Comparison of ENCODE assay signal across 3 worm cellular contexts in the genomic region with DNA sequence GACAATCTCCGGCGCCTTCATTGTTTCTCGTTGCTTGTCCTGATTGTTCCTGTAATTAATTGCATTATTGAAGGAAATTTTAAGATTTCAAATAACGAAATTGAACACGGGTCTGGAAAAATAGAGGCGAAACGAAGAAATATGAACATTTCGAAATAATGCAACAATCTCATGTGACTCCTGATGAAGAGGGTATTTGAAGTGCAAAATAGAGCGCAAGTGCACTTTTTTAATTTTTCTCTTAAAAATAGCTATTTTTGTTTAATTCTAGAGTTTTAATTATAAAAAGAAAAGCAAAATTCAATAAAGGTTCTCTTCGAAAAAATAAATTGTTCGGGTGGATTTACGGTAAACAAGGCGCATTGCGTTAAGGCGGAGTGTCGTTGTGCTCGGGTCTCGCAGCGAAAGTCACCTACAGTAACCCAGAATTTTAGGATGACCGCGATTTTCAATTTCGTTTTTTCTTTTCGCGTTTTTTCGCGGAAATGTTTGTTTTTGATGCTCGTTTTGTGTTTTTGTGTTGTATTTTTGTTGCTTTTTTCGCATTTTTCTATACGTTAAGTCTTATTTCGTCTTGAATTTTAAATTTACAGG.
TF ChIP-seq lines count a peak whose summit lies in the region.

A gene (minus strand): TSS at position 51 of the 594 bp plus-strand sequence.
A gene (plus strand): TSS at position 592 of the 594 bp plus-strand sequence.

TF ChIP-seq in whole organism, L1 larva, 84 proteins besides CTCF, POLR2A, EP300 and RAD21 (continued from another document):
- TF ChIP-seq nhr-237 (tag; optimal IDR thresholded peaks at IDR 0.05; lab: Kevin White, UChicago) (no peak), sptf-1 (tag; optimal IDR thresholded peaks at IDR 0.05; lab: Kevin White, UChicago) (no peak), xbp-1 (tag; optimal IDR thresholded peaks at IDR 0.05; lab: Kevin White, UChicago) (no peak), C04F5.9 (tag; optimal IDR thresholded peaks at IDR 0.05; lab: Kevin White, UChicago) (no peak), nhr-85 (tag; lab: Kevin White, UChicago) (peak; percentile 68), nhr-76 (tag; optimal IDR thresholded peaks at IDR 0.05; lab: Kevin White, UChicago) (no peak), dpl-1 (GFP tag; optimal IDR thresholded peaks at IDR 0.05; lab: Kevin White, UChicago) (peak; percentile 23 to 70 (median 41)), lin-15B (tag; optimal IDR thresholded peaks at IDR 0.05; lab: Kevin White, UChicago) (no peak), skn-1 (tag; optimal IDR thresholded peaks at IDR 0.05; lab: Kevin White, UChicago) (peak; percentile 35), ces-1 (GFP tag; optimal IDR thresholded peaks at IDR 0.05; lab: Kevin White, UChicago) (no peak), mef-2 (tag; optimal IDR thresholded peaks at IDR 0.05; lab: Kevin White, UChicago) (no peak), lir-3 (tag; optimal IDR thresholded peaks at IDR 0.05; lab: Kevin White, UChicago; ENCODE audit: poor library complexity) (no peak), isw-1 (GFP tag; IDR thresholded peaks at IDR 0.05; lab: Robert Waterston, UW) (0 out of 2 replicates have a peak, but pooled peaks have one; percentile 3), nhr-12 (tag; optimal IDR thresholded peaks at IDR 0.05; lab: Kevin White, UChicago) (no peak), jun-1 (tag; optimal IDR thresholded peaks at IDR 0.05; lab: Kevin White, UChicago) (no peak), lin-13 (GFP tag; optimal IDR thresholded peaks at IDR 0.05; lab: Kevin White, UChicago) (peak; percentile 14), ama-1 (optimal IDR thresholded peaks at IDR 0.05; lab: Kevin White, UChicago) (no peak), irx-1 (tag; optimal IDR thresholded peaks at IDR 0.05; lab: Kevin White, UChicago) (no peak), fos-1 (tag; optimal IDR thresholded peaks at IDR 0.05; lab: Kevin White, UChicago) (no peak), mep-1 (tag; optimal IDR thresholded peaks at IDR 0.05; lab: Kevin White, UChicago) (peak; percentile 8), ceh-88 (GFP tag; IDR thresholded peaks at IDR 0.05; lab: Robert Waterston, UW) (no peak), nhr-71 (tag; optimal IDR thresholded peaks at IDR 0.05; lab: Kevin White, UChicago) (no peak)

TF ChIP-seq in whole organism, L4 larva, 104 proteins besides CTCF, POLR2A, EP300 and RAD21 (continued from another document):
- TF ChIP-seq egl-43 (GFP tag; IDR thresholded peaks at IDR 0.05; lab: Robert Waterston, UW) (no peak), D1046.2 (GFP tag; IDR thresholded peaks at IDR 0.05; lab: Robert Waterston, UW) (no peak), mdl-1 (tag; optimal IDR thresholded peaks at IDR 0.05; lab: Kevin White, UChicago) (no peak), zip-11 (GFP tag; IDR thresholded peaks at IDR 0.05; lab: Robert Waterston, UW) (no peak), unc-130 (GFP tag; optimal IDR thresholded peaks at IDR 0.05; lab: Kevin White, UChicago) (peak; percentile 72), nhr-10 (tag; optimal IDR thresholded peaks at IDR 0.05; lab: Kevin White, UChicago) (no peak), ama-1 (optimal IDR thresholded peaks at IDR 0.05; lab: Kevin White, UChicago) (no peak), lin-29 (GFP tag; IDR thresholded peaks at IDR 0.05; lab: Robert Waterston, UW) (no peak), mes-2 (tag; optimal IDR thresholded peaks at IDR 0.05; lab: Kevin White, UChicago; ENCODE audit: poor library complexity, severe bottlenecking) (peak; percentile 56), hlh-11 (tag; optimal IDR thresholded peaks at IDR 0.05; lab: Kevin White, UChicago) (no peak), nhr-48 (tag; optimal IDR thresholded peaks at IDR 0.05; lab: Kevin White, UChicago) (no peak), lin-38 (GFP tag; IDR thresholded peaks at IDR 0.05; lab: Robert Waterston, UW) (peak; percentile 51; the same call in 1 of the 2 replicates), daf-12 (tag; optimal IDR thresholded peaks at IDR 0.05; lab: Kevin White, UChicago) (no peak), lin-13 (GFP tag; optimal IDR thresholded peaks at IDR 0.05; lab: Kevin White, UChicago) (peak; percentile 34), lin-15B (tag; optimal IDR thresholded peaks at IDR 0.05; lab: Kevin White, UChicago) (no peak), T26A8.4 (GFP tag; IDR thresholded peaks at IDR 0.05; lab: Robert Waterston, UW) (no peak), zip-2 (tag; optimal IDR thresholded peaks at IDR 0.05; lab: Kevin White, UChicago) (no peak), jun-1 (tag; optimal IDR thresholded peaks at IDR 0.05; lab: Kevin White, UChicago) (no peak), gei-8 (GFP tag; optimal IDR thresholded peaks at IDR 0.05; lab: Kevin White, UChicago) (no peak), madf-5 (GFP tag; IDR thresholded peaks at IDR 0.05; lab: Robert Waterston, UW) (no peak), sdz-12 (GFP tag; optimal IDR thresholded peaks at IDR 0.05; lab: Kevin White, UChicago) (no peak), lim-7 (GFP tag; IDR thresholded peaks at IDR 0.05; lab: Robert Waterston, UW) (no peak), ZK546.5 (tag; optimal IDR thresholded peaks at IDR 0.05; lab: Kevin White, UChicago) (no peak), F37D6.2 (tag; optimal IDR thresholded peaks at IDR 0.05; lab: Kevin White, UChicago) (no peak), Y75B8A.6 (GFP tag; IDR thresholded peaks at IDR 0.05; lab: Robert Waterston, UW) (no peak), aha-1 (tag; lab: Kevin White, UChicago) (no peak), skn-1 (tag; optimal IDR thresholded peaks at IDR 0.05; lab: Kevin White, UChicago) (no peak), nhr-237 (tag; optimal IDR thresholded peaks at IDR 0.05; lab: Kevin White, UChicago) (no peak)
TF ChIP-seq in whole organism, L4 larva: peak in this region for 7.

TF ChIP-seq in whole organism, young adult, 124 proteins besides CTCF, POLR2A, EP300 and RAD21 (continued from another document):
- peak; percentile 51; the same call in 1 of the 2 replicates for TF ChIP-seq rcor-1 (GFP tag; IDR thresholded peaks at IDR 0.05; lab: Robert Waterston, UW)
- no peak for TF ChIP-seq rpc-1 (optimal IDR thresholded peaks at IDR 0.05; lab: Kevin White, UChicago)
- TF ChIP-seq rpc-1 (tag; optimal IDR thresholded peaks at IDR 0.05; lab: Kevin White, UChicago) = no peak
- TF ChIP-seq ceh-100 (GFP tag; IDR thresholded peaks at IDR 0.05; lab: Robert Waterston, UW) = 0 out of 2 replicates have a peak, but pooled peaks have one; percentile 13
- peak; percentile 79 for TF ChIP-seq snpc-3.4 (tag; optimal IDR thresholded peaks at IDR 0.05; lab: Kevin White, UChicago)
- TF ChIP-seq mes-4 (tag; optimal IDR thresholded peaks at IDR 0.05; lab: Kevin White, UChicago) = no peak
- TF ChIP-seq ceh-91 (GFP tag; IDR thresholded peaks at IDR 0.05; lab: Robert Waterston, UW) = peak; percentile 92
- peak; percentile 71 for TF ChIP-seq xnd-1 (tag; optimal IDR thresholded peaks at IDR 0.05; lab: Kevin White, UChicago)
- TF ChIP-seq snpc-1.1 (tag; optimal IDR thresholded peaks at IDR 0.05; lab: Kevin White, UChicago; ENCODE audit: insufficient read depth) = peak; percentile 73
- TF ChIP-seq lsy-27 (tag; optimal IDR thresholded peaks at IDR 0.05; lab: Kevin White, UChicago; ENCODE audit: borderline replicate concordance, insufficient read depth) = no peak
- TF ChIP-seq lin-35 (GFP tag; optimal IDR thresholded peaks at IDR 0.05; lab: Kevin White, UChicago) = peak in 1 of 3 experiments; percentile 23
- peak; percentile 100 for TF ChIP-seq attf-3 (GFP tag; conservative IDR thresholded peaks at IDR 0.05; lab: Robert Waterston, UW)
- TF ChIP-seq sea-2 (GFP tag; IDR thresholded peaks at IDR 0.05; lab: Robert Waterston, UW) = no peak
- TF ChIP-seq gei-17 (GFP tag; optimal IDR thresholded peaks at IDR 0.05; lab: Kevin White, UChicago) = no peak
- 0 out of 2 replicates have a peak, but pooled peaks have one; percentile 24 for TF ChIP-seq Y95B8A.8 (GFP tag; IDR thresholded peaks at IDR 0.05; lab: Robert Waterston, UW)
- TF ChIP-seq egrh-3 (GFP tag; IDR thresholded peaks at IDR 0.05; lab: Robert Waterston, UW) = no peak
- peak; percentile 43 for TF ChIP-seq tlf-1 (GFP tag; optimal IDR thresholded peaks at IDR 0.05; lab: Kevin White, UChicago)
- no peak for TF ChIP-seq ceh-58 (GFP tag; IDR thresholded peaks at IDR 0.05; lab: Robert Waterston, UW)
- no peak for TF ChIP-seq nfyb-1 (GFP tag; IDR thresholded peaks at IDR 0.05; lab: Robert Waterston, UW)
- TF ChIP-seq C17E4.6 (GFP tag; IDR thresholded peaks at IDR 0.05; lab: Robert Waterston, UW) = no peak
- no peak for TF ChIP-seq cebp-1 (GFP tag; IDR thresholded peaks at IDR 0.05; lab: Robert Waterston, UW)
- TF ChIP-seq cebp-1 (tag; optimal IDR thresholded peaks at IDR 0.05; lab: Kevin White, UChicago) = peak; percentile 51
- no peak for TF ChIP-seq mel-28 (tag; optimal IDR thresholded peaks at IDR 0.05; lab: Kevin White, UChicago; ENCODE audit: borderline replicate concordance)
- TF ChIP-seq F33H1.4 (GFP tag; IDR thresholded peaks at IDR 0.05; lab: Robert Waterston, UW) = peak; percentile 96
- TF ChIP-seq efl-1 (GFP tag; optimal IDR thresholded peaks at IDR 0.05; lab: Kevin White, UChicago) = peak; percentile 90
- no peak for TF ChIP-seq snpc-4 (GFP tag; optimal IDR thresholded peaks at IDR 0.05; lab: Kevin White, UChicago)
- peak in 3 of 4 experiments; percentile 26 to 50 (median 30) for TF ChIP-seq snpc-4 (tag; optimal IDR thresholded peaks at IDR 0.05; lab: Kevin White, UChicago)
- peak; percentile 60 for TF ChIP-seq mcd-1 (GFP tag; IDR thresholded peaks at IDR 0.05; lab: Robert Waterston, UW)
- TF ChIP-seq F52B5.7 (tag; optimal IDR thresholded peaks at IDR 0.05; lab: Kevin White, UChicago) = no peak
- TF ChIP-seq lin-26 (GFP tag; IDR thresholded peaks at IDR 0.05; lab: Robert Waterston, UW) = no peak
TF ChIP-seq in whole organism, young adult: peak in this region for 32.
